Fruit fly (Drosophila melanogaster): ENCODE data around the gene CG9521.
A peak's percentile ranks its signal among the peaks of the same experiment; 100 is the strongest.

CG9521 gene

dm6 chrX:14832562-14833303, 20.3 kb downstream of the CG9521 start, which contains the start of gene CG14411 (continued):
- TF ChIP-seq CG4617 (GFP tag; optimal IDR thresholded peaks at IDR 0.05; ENCODE audit: borderline replicate concordance), result peak; percentile 8
- TF ChIP-seq Opbp (GFP tag; IDR thresholded peaks at IDR 0.05; ENCODE audit: partially characterized antibody), result peak; percentile 47; the same call in 1 of the 3 replicates
- no peak for TF ChIP-seq CG8089 (GFP tag; optimal IDR thresholded peaks at IDR 0.05)
- TF ChIP-seq ems (GFP tag; optimal IDR thresholded peaks at IDR 0.05), result no peak
- TF ChIP-seq pros (GFP tag; optimal IDR thresholded peaks at IDR 0.05), result no peak
- TF ChIP-seq CG14710 (tag; optimal IDR thresholded peaks at IDR 0.05), result peak; percentile 67
- TF ChIP-seq Jarid2 (GFP tag; optimal IDR thresholded peaks at IDR 0.05), result peak; percentile 42
- 0 out of 3 replicates have a peak, but pooled peaks have one; percentile 5 for TF ChIP-seq dysf (GFP tag; IDR thresholded peaks at IDR 0.05)
- peak; percentile 91 for TF ChIP-seq pfk (GFP tag; optimal IDR thresholded peaks at IDR 0.05)
- TF ChIP-seq CG17186 (GFP tag; optimal IDR thresholded peaks at IDR 0.05), result peak; percentile 7
- TF ChIP-seq Adf1 (GFP tag; IDR thresholded peaks at IDR 0.05), result peak; percentile 82
- peak; percentile 38 for TF ChIP-seq Elba2 (GFP tag; optimal IDR thresholded peaks at IDR 0.05)
- TF ChIP-seq shn (GFP tag; optimal IDR thresholded peaks at IDR 0.05), result no peak
- TF ChIP-seq gfzf (GFP tag; optimal IDR thresholded peaks at IDR 0.05), result peak; percentile 78
- TF ChIP-seq CG3847 (GFP tag; IDR thresholded peaks at IDR 0.05), result peak; percentile 35
- TF ChIP-seq HmgD (GFP tag; optimal IDR thresholded peaks at IDR 0.05), result peak; percentile 1
- peak; percentile 36 for TF ChIP-seq vvl (GFP tag; IDR thresholded peaks at IDR 0.05)
- TF ChIP-seq CG4820 (GFP tag; optimal IDR thresholded peaks at IDR 0.05), result no peak
- no peak for TF ChIP-seq HHEX (GFP tag; optimal IDR thresholded peaks at IDR 0.05)
- TF ChIP-seq Bgb (GFP tag; IDR thresholded peaks at IDR 0.05; ENCODE audit: partially characterized antibody), result peak; percentile 29; the same call in 1 of the 2 replicates
- no peak for TF ChIP-seq CG7839 (tag; optimal IDR thresholded peaks at IDR 0.05)
- TF ChIP-seq chinmo (GFP tag; IDR thresholded peaks at IDR 0.05; ENCODE audit: partially characterized antibody), result peak; percentile 85
- peak; percentile 16 for TF ChIP-seq zen (tag; optimal IDR thresholded peaks at IDR 0.05)
- peak in 1 of 2 experiments; percentile 11 for TF ChIP-seq insv (GFP tag; optimal IDR thresholded peaks at IDR 0.05)
- TF ChIP-seq amos (GFP tag; IDR thresholded peaks at IDR 0.05; ENCODE audit: partially characterized antibody), result peak; percentile 48
- TF ChIP-seq inv (GFP tag; IDR thresholded peaks at IDR 0.05; ENCODE audit: partially characterized antibody), result no peak
- peak; percentile 91 for TF ChIP-seq CG9797 (GFP tag; optimal IDR thresholded peaks at IDR 0.05)
- TF ChIP-seq stwl (tag; optimal IDR thresholded peaks at IDR 0.05), result peak; percentile 81
- TF ChIP-seq CG34422 (GFP tag; IDR thresholded peaks at IDR 0.05), result peak; percentile 66; the same call in 2 of the 3 replicates
- no peak for TF ChIP-seq lola (GFP tag; optimal IDR thresholded peaks at IDR 0.05)
- TF ChIP-seq nom (GFP tag; optimal IDR thresholded peaks at IDR 0.05), result peak; percentile 18
- TF ChIP-seq CG16813 (GFP tag; IDR thresholded peaks at IDR 0.05; ENCODE audit: partially characterized antibody), result peak; percentile 18; the same call in 1 of the 3 replicates
- peak; percentile 36 for TF ChIP-seq sd (tag; optimal IDR thresholded peaks at IDR 0.05)
- TF ChIP-seq row (GFP tag; IDR thresholded peaks at IDR 0.05), result peak; percentile 59; the same call in 2 of the 3 replicates
- TF ChIP-seq CG18262 (tag; optimal IDR thresholded peaks at IDR 0.05), result no peak
- peak; percentile 80 for TF ChIP-seq Med (GFP tag)
- peak; percentile 10 for TF ChIP-seq p53 (GFP tag; optimal IDR thresholded peaks at IDR 0.05)
- TF ChIP-seq CG8478 (optimal IDR thresholded peaks at IDR 0.05), result peak; percentile 28
- peak; percentile 58 for TF ChIP-seq YL-1 (GFP tag; optimal IDR thresholded peaks at IDR 0.05)
- TF ChIP-seq dm (GFP tag; optimal IDR thresholded peaks at IDR 0.05), result peak; percentile 32
- peak; percentile 2 for TF ChIP-seq CG3995 (GFP tag; optimal IDR thresholded peaks at IDR 0.05)
- TF ChIP-seq crol (GFP tag; IDR thresholded peaks at IDR 0.05), result peak; percentile 80
- TF ChIP-seq CG8924 (tag; optimal IDR thresholded peaks at IDR 0.05), result peak; percentile 31
- peak; percentile 91 for TF ChIP-seq cg (GFP tag; optimal IDR thresholded peaks at IDR 0.05)
- TF ChIP-seq fru (optimal IDR thresholded peaks at IDR 0.05), result no peak
- no peak for TF ChIP-seq NfI (GFP tag; optimal IDR thresholded peaks at IDR 0.05)
- TF ChIP-seq CG15479 (GFP tag; optimal IDR thresholded peaks at IDR 0.05), result peak; percentile 18
- peak; percentile 35 for TF ChIP-seq Sry-δ (GFP tag; optimal IDR thresholded peaks at IDR 0.05)

Data from whole organism, embryonic.